Worm (Caenorhabditis elegans) whole organism, young adult: ENCODE results near the gene crh-2.

Experiments used
- B0019.2 ChIP-seq: fragments of 200-800 bp; sonication (Bioruptor generic); conservative IDR thresholded peaks from 2 replicates; pipeline ENCODE4 v1.3.6; 2022; ENCODE audit warnings: missing genetic modification reagents, missing genetic modification characterization, missing compliant biosample characterization
- B0035.1 ChIP-seq: sonication (generic microtip); optimal IDR thresholded peaks from 2 replicates; lab custom pipeline; 2016; ENCODE audit warnings: missing genetic modification characterization, mild to moderate bottlenecking, missing compliant biosample characterization, missing genotype, missing genetic modification reagents
- C06A6.2 ChIP-seq: fragments of 200-800 bp; sonication (Bioruptor generic); conservative IDR thresholded peaks from 2 replicates; pipeline ENCODE4 v1.3.6; 2022; ENCODE audit warnings: missing genetic modification characterization, missing compliant biosample characterization
- F10E7.11 ChIP-seq: sonication (generic microtip); optimal IDR thresholded peaks from 2 replicates; lab custom pipeline; 2017; ENCODE audit warnings: mild to moderate bottlenecking, missing genetic modification characterization, moderate library complexity, missing compliant biosample characterization
- F33H1.4 ChIP-seq: fragments of 200-800 bp; sonication (Bioruptor generic); IDR thresholded peaks from 2 replicates; pipeline ENCODE4 v1.3.6; 2022; ENCODE audit warnings: missing genetic modification reagents, missing genetic modification characterization, missing compliant biosample characterization
- F55B11.4 ChIP-seq: sonication (generic microtip); optimal IDR thresholded peaks from 2 replicates; lab custom pipeline; 2016; ENCODE audit warnings: missing compliant biosample characterization, missing genetic modification characterization, borderline replicate concordance; ENCODE audit not compliant: insufficient read depth
- F57C9.4 ChIP-seq: sonication (generic microtip); optimal IDR thresholded peaks from 2 replicates; lab custom pipeline; 2017; ENCODE audit warnings: mild to moderate bottlenecking, missing genetic modification characterization, missing compliant biosample characterization
- T07F8.4 ChIP-seq: sonication (generic microtip); optimal IDR thresholded peaks from 2 replicates; lab custom pipeline; 2016; ENCODE audit warnings: mild to moderate bottlenecking, missing genetic modification characterization, moderate library complexity, missing compliant biosample characterization
- T26A5.8 ChIP-seq: sonication (generic microtip); optimal IDR thresholded peaks from 2 replicates; lab custom pipeline; 2016; ENCODE audit warnings: missing genetic modification characterization, missing compliant biosample characterization
- Y53F4B.3 ChIP-seq: fragments of 200-800 bp; sonication (Bioruptor generic); IDR thresholded peaks from 2 replicates; pipeline ENCODE4 v1.3.6; 2022; ENCODE audit warnings: missing genetic modification reagents, missing genetic modification characterization, missing compliant biosample characterization
- Y53G8AR.9 ChIP-seq: fragments of 200-800 bp; sonication (Bioruptor generic); conservative IDR thresholded peaks from 2 replicates; pipeline ENCODE4 v1.3.6; 2022; ENCODE audit warnings: missing genetic modification reagents, missing genetic modification characterization, missing compliant biosample characterization
- Y67H2A.10 ChIP-seq: fragments of 200-800 bp; sonication (Bioruptor generic); conservative IDR thresholded peaks from 2 replicates; pipeline ENCODE4 v1.3.6; 2022; ENCODE audit warnings: missing genetic modification reagents, missing genetic modification characterization, missing compliant biosample characterization
- ZK185.1 ChIP-seq: sonication (generic microtip); optimal IDR thresholded peaks from 2 replicates; lab custom pipeline; 2016; ENCODE audit warnings: mild to moderate bottlenecking, missing genetic modification characterization, missing compliant biosample characterization; ENCODE audit not compliant: poor library complexity, severe bottlenecking
- aptf-3 ChIP-seq: fragments of 200-800 bp; sonication (Bioruptor generic); IDR thresholded peaks from 2 replicates; pipeline ENCODE4 v1.3.6; 2022; ENCODE audit warnings: missing genetic modification characterization, missing compliant biosample characterization
- atf-7 ChIP-seq: sonication (generic microtip); optimal IDR thresholded peaks from 2 replicates; lab custom pipeline; 2017; ENCODE audit warnings: mild to moderate bottlenecking, missing genetic modification characterization, missing compliant biosample characterization
- cebp-2 ChIP-seq: fragments of 200-800 bp; sonication (Bioruptor generic); IDR thresholded peaks from 2 replicates; pipeline ENCODE4 v1.3.6; 2022; ENCODE audit warnings: missing genetic modification characterization, missing compliant biosample characterization
- ceh-27 ChIP-seq: fragments of 200-800 bp; sonication (Bioruptor generic); optimal IDR thresholded peaks from 2 replicates; lab custom pipeline; 2018; ENCODE audit warnings: mild to moderate bottlenecking, missing genetic modification characterization, moderate library complexity, missing compliant biosample characterization
- ceh-79 ChIP-seq: sonication (generic microtip); optimal IDR thresholded peaks from 2 replicates; lab custom pipeline; 2017; ENCODE audit warnings: mild to moderate bottlenecking, missing genetic modification characterization, missing compliant biosample characterization
- dpff-1 ChIP-seq: sonication (generic microtip); optimal IDR thresholded peaks from 2 replicates; lab custom pipeline; 2017; ENCODE audit warnings: mild to moderate bottlenecking, missing genetic modification characterization, missing compliant biosample characterization
- fkh-3 ChIP-seq: sonication (generic microtip); optimal IDR thresholded peaks from 2 replicates; lab custom pipeline; 2016; ENCODE audit warnings: mild to moderate bottlenecking, missing genetic modification characterization, missing compliant biosample characterization
- hlh-26 ChIP-seq: fragments of 200-800 bp; sonication (Bioruptor generic); conservative IDR thresholded peaks from 2 replicates; pipeline ENCODE4 v1.3.6; 2022; ENCODE audit warnings: missing genetic modification reagents, missing genetic modification characterization, missing compliant biosample characterization
- let-526 ChIP-seq: fragments of 200-800 bp; sonication (Bioruptor generic); IDR thresholded peaks from 2 replicates; pipeline ENCODE4 v1.3.6; 2022; ENCODE audit warnings: missing genetic modification reagents, missing genetic modification characterization, missing compliant biosample characterization
- lin-26 ChIP-seq: fragments of 200-800 bp; sonication (Bioruptor generic); IDR thresholded peaks from 2 replicates; pipeline ENCODE4 v1.3.6; 2022; ENCODE audit warnings: missing genetic modification reagents, missing genetic modification characterization, missing compliant biosample characterization
- lin-35 ChIP-seq, 3 experiments: fragments of 150-350 bp in 2 of 3; sonication (generic microtip) in 1 of 3; optimal IDR thresholded peaks; 2 replicates each; lab custom pipeline; 2014 to 2018; ENCODE audit warnings: missing biosample characterization in 3 of 3, missing genetic modification characterization in 3 of 3, missing genetic modification reagents in 3 of 3
- lir-1 ChIP-seq: fragments of 200-800 bp; sonication (Bioruptor generic); conservative IDR thresholded peaks from 2 replicates; pipeline ENCODE4 v1.3.6; 2022; ENCODE audit warnings: missing genetic modification reagents, missing genetic modification characterization, missing compliant biosample characterization
- madf-8 ChIP-seq: fragments of 200-800 bp; sonication (Bioruptor generic); conservative IDR thresholded peaks from 2 replicates; pipeline ENCODE4 v1.3.6; 2022; ENCODE audit warnings: missing genetic modification reagents, missing genetic modification characterization, missing compliant biosample characterization
- nhr-179 ChIP-seq: sonication (generic microtip); optimal IDR thresholded peaks from 2 replicates; lab custom pipeline; 2016; ENCODE audit warnings: mild to moderate bottlenecking, missing genetic modification characterization, missing compliant biosample characterization
- nhr-90 ChIP-seq: sonication (generic microtip); optimal IDR thresholded peaks from 2 replicates; lab custom pipeline; 2016; ENCODE audit warnings: missing genotype, mild to moderate bottlenecking, missing genetic modification characterization, missing compliant biosample characterization
- rec-8 ChIP-seq, 2 experiments: sonication (generic microtip); optimal IDR thresholded peaks; 2 replicates each; lab custom pipeline; 2016; ENCODE audit warnings: mild to moderate bottlenecking in 2 of 2, missing genetic modification characterization in 2 of 2, missing genetic modification reagents in 2 of 2, missing genotype in 2 of 2, missing biosample characterization in 1 of 2, missing compliant biosample characterization in 1 of 2, moderate library complexity in 1 of 2
- repo-1 ChIP-seq: sonication (generic microtip); optimal IDR thresholded peaks from 2 replicates; lab custom pipeline; 2017; ENCODE audit warnings: mild to moderate bottlenecking, missing genetic modification characterization, missing compliant biosample characterization
- rpc-1 ChIP-seq, 2 experiments: fragments of 150-350 bp in 1 of 2; sonication (generic microtip) in 1 of 2; optimal IDR thresholded peaks; 2 replicates each; lab custom pipeline; 2014 to 2018; ENCODE audit warnings: missing biosample characterization in 1 of 2, missing genetic modification characterization in 1 of 2, missing genetic modification reagents in 1 of 2, missing genotype in 1 of 2
- snpc-1.3 ChIP-seq: sonication (generic microtip); optimal IDR thresholded peaks from 2 replicates; lab custom pipeline; 2017; ENCODE audit warnings: missing genetic modification characterization, mild to moderate bottlenecking, missing compliant biosample characterization, antibody characterized with exemption, moderate library complexity, missing genotype, missing genetic modification reagents; ENCODE audit not compliant: insufficient read depth
- tbp1 ChIP-seq: fragments of 200-800 bp; sonication (Bioruptor generic); optimal IDR thresholded peaks from 2 replicates; lab custom pipeline; 2018; ENCODE audit warnings: mild to moderate bottlenecking, missing genetic modification characterization, missing compliant biosample characterization
- tlf-1 ChIP-seq: fragments of 200-800 bp; sonication (Bioruptor generic); optimal IDR thresholded peaks from 2 replicates; lab custom pipeline; 2018; ENCODE audit warnings: mild to moderate bottlenecking, missing genetic modification characterization, missing compliant biosample characterization
- unc-130 ChIP-seq: sonication (generic microtip); optimal IDR thresholded peaks from 2 replicates; lab custom pipeline; 2016; ENCODE audit warnings: missing genetic modification reagents, missing genetic modification characterization, missing compliant biosample characterization
- xnd-1 ChIP-seq: sonication (generic microtip); optimal IDR thresholded peaks from 2 replicates; lab custom pipeline; 2016; ENCODE audit warnings: missing genotype, missing genetic modification reagents, missing genetic modification characterization, missing compliant biosample characterization
- zfh-2 ChIP-seq: fragments of 200-800 bp; sonication (Bioruptor generic); conservative IDR thresholded peaks from 2 replicates; pipeline ENCODE4 v1.3.6; 2022; ENCODE audit warnings: missing genetic modification reagents, missing genetic modification characterization, missing compliant biosample characterization
- ztf-25 ChIP-seq: fragments of 200-800 bp; sonication (Bioruptor generic); IDR thresholded peaks from 2 replicates; pipeline ENCODE4 v1.3.6; 2022; ENCODE audit warnings: missing genetic modification reagents, missing genetic modification characterization, missing compliant biosample characterization

Gene crh-2

ce11 chrII:5154540-5154939, 32.8 kb downstream of the crh-2 start, which contains the start of gene srb-12:
srb-12 (minus strand) TSS chrII:5154640.
- TF ChIP-seq rec-8 (tag; optimal IDR thresholded peaks at IDR 0.05; lab: Kevin White, UChicago) (no peak), T07F8.4 (tag; lab: Kevin White, UChicago) (no peak), xnd-1 (tag; lab: Kevin White, UChicago) (no peak), C06A6.2 (GFP tag; lab: Robert Waterston, UW) (no peak), fkh-3 (tag; lab: Kevin White, UChicago) (no peak), cebp-2 (GFP tag; lab: Robert Waterston, UW) (no peak), lir-1 (GFP tag; lab: Robert Waterston, UW) (no peak), Y53F4B.3 (GFP tag; lab: Robert Waterston, UW) (no peak)
- TF ChIP-seq, all 124 proteins: peak for 0

ce11 chrII:5150829-5151228, 36.5 kb downstream of the crh-2 start, which contains the start of gene srb-16:
srb-16 (minus strand) TSS chrII:5150929.
- TF ChIP-seq let-526 (GFP tag; lab: Robert Waterston, UW) (no peak), B0019.2 (no peak), ztf-25 (no peak), Y67H2A.10 (GFP tag; lab: Robert Waterston, UW) (no peak), B0035.1 (tag; lab: Kevin White, UChicago) (no peak), lin-26 (GFP tag; lab: Robert Waterston, UW) (no peak)

DNA sequence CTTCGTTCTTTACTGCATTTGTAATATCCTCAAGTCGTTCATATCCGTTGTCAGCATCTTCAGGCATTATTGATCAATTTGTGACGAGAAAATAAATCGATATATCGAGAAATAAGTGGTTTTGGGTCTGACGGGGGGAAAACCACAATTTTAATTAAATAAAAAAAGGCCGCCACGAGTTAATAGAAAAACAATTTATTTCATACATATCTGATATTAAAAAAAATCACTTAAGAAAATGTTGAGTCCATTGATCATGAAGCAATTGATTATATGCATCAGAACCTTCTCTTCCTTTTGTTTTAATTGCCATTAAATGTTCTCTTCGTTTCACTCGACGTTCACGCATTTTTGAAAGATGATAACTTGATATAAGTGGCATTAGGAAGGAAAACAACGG, 39.0 kb downstream of the crh-2 start, which contains the start of gene F58A6.5:
F58A6.5 (minus strand) TSS at position 101 of the 400 bp plus-strand sequence.
- TF ChIP-seq repo-1 (tag; lab: Kevin White, UChicago), result no peak
- no peak for TF ChIP-seq nhr-90 (tag; lab: Kevin White, UChicago)
- TF ChIP-seq nhr-179, result no peak
- TF ChIP-seq F10E7.11, result no peak
- TF ChIP-seq tlf-1 (GFP tag; lab: Kevin White, UChicago), result no peak
- no peak for TF ChIP-seq unc-130
- no peak for TF ChIP-seq aptf-3
- TF ChIP-seq rpc-1 (optimal IDR thresholded peaks at IDR 0.05; lab: Kevin White, UChicago), result no peak
- no peak for TF ChIP-seq rpc-1 (tag; optimal IDR thresholded peaks at IDR 0.05; lab: Kevin White, UChicago)
- TF ChIP-seq Y53G8AR.9 (GFP tag; lab: Robert Waterston, UW), result no peak
- TF ChIP-seq hlh-26 (GFP tag; lab: Robert Waterston, UW), result no peak
- no peak for TF ChIP-seq snpc-1.3 (tag; lab: Kevin White, UChicago)
- TF ChIP-seq zfh-2 (GFP tag; lab: Robert Waterston, UW), result no peak
- no peak for TF ChIP-seq ceh-27 (GFP tag; lab: Kevin White, UChicago)
- no peak for TF ChIP-seq T26A5.8 (tag; lab: Kevin White, UChicago)
- TF ChIP-seq lin-35 (GFP tag; optimal IDR thresholded peaks at IDR 0.05; lab: Kevin White, UChicago), result no peak
- TF ChIP-seq dpff-1, result no peak
- no peak for TF ChIP-seq F55B11.4 (tag; lab: Kevin White, UChicago)
- TF ChIP-seq tbp1 (GFP tag; lab: Kevin White, UChicago), result no peak
- TF ChIP-seq F33H1.4 (GFP tag; lab: Robert Waterston, UW), result no peak
- TF ChIP-seq F57C9.4 (tag; lab: Kevin White, UChicago), result no peak

ce11 chrII:5142619-5143018, 44.8 kb downstream of the crh-2 start, which contains the start of gene F58A6.1:
F58A6.1 (plus strand) TSS chrII:5142919.
- TF ChIP-seq ceh-79 (tag; lab: Kevin White, UChicago) (no peak), ZK185.1 (no peak), atf-7 (tag; lab: Kevin White, UChicago) (no peak), madf-8 (GFP tag; lab: Robert Waterston, UW) (no peak)
